Fruit fly (Drosophila melanogaster) whole organism, adult: ENCODE data around the gene Cyp4d1.

Experiments used
- CG1620 ChIP-seq: fragments of 200-800 bp; sonication (Bioruptor generic); optimal IDR thresholded peaks from 2 replicates; lab custom pipeline; 2016; ENCODE audit warnings: missing biosample characterization, missing genetic modification characterization
- cnc ChIP-seq, 2 experiments: fragments of >200 bp; optimal IDR thresholded peaks; 2 replicates each; lab custom pipeline; 2017

- TF ChIP-seq CG1620 (GFP tag; lab: Kevin White, UChicago) (no peak), cnc (optimal IDR thresholded peaks at IDR 0.05; lab: Kevin White, UChicago) (no peak)
Observed at dm6 chrX:2187520-2187919, 25.5 kb upstream of the Cyp4d1 start, which contains the start of gene CG3457.
